Worm (Caenorhabditis elegans) whole organism, midembryonic: ENCODE data around the gene H03G16.6.

ENCODE experiments used
- T22C8.4 ChIP-seq: fragments of 200-800 bp; sonication (Bioruptor generic); IDR thresholded peaks from 2 replicates; pipeline ENCODE4 v1.3.6; 2022; ENCODE audit warnings: missing genetic modification characterization, missing compliant biosample characterization
- cog-1 ChIP-seq: sonication (generic microtip); optimal IDR thresholded peaks from 2 replicates; lab custom pipeline; 2016; ENCODE audit warnings: missing genetic modification characterization, missing compliant biosample characterization
- flt-1 ChIP-seq: fragments of 200-800 bp; sonication (Bioruptor generic); IDR thresholded peaks from 2 replicates; pipeline ENCODE4 v1.3.6; 2022; ENCODE audit warnings: missing genetic modification characterization, missing compliant biosample characterization
- klf-2 ChIP-seq: fragments of 200-800 bp; sonication (Bioruptor generic); conservative IDR thresholded peaks from 2 replicates; pipeline ENCODE4 v1.3.6; 2022; ENCODE audit warnings: missing genetic modification reagents, missing genetic modification characterization, missing compliant biosample characterization
- med-1 ChIP-seq: sonication (generic microtip); optimal IDR thresholded peaks from 2 replicates; lab custom pipeline; 2017; ENCODE audit warnings: missing genetic modification characterization, mild to moderate bottlenecking, missing compliant biosample characterization, antibody characterized with exemption, missing genetic modification reagents; ENCODE audit not compliant: insufficient read depth
- ref-1 ChIP-seq: fragments of 200-800 bp; sonication (Bioruptor generic); conservative IDR thresholded peaks from 2 replicates; pipeline ENCODE4 v1.3.6; 2022; ENCODE audit warnings: missing genetic modification reagents, missing genetic modification characterization, missing compliant biosample characterization
- tab-1 ChIP-seq: fragments of 200-800 bp; sonication (Bioruptor generic); IDR thresholded peaks from 2 replicates; pipeline ENCODE4 v1.3.6; 2022; ENCODE audit warnings: missing genetic modification characterization, missing compliant biosample characterization
- ztf-23 ChIP-seq: fragments of 200-800 bp; sonication (Bioruptor generic); IDR thresholded peaks from 2 replicates; pipeline ENCODE4 v1.3.6; 2022; ENCODE audit warnings: missing genetic modification reagents, missing genetic modification characterization, missing compliant biosample characterization
- ztf-29 ChIP-seq: fragments of 200-800 bp; sonication (Bioruptor generic); IDR thresholded peaks from 2 replicates; pipeline ENCODE4 v1.3.6; 2022; ENCODE audit warnings: missing genetic modification reagents, missing genetic modification characterization, missing compliant biosample characterization

H03G16.6 gene

DNA sequence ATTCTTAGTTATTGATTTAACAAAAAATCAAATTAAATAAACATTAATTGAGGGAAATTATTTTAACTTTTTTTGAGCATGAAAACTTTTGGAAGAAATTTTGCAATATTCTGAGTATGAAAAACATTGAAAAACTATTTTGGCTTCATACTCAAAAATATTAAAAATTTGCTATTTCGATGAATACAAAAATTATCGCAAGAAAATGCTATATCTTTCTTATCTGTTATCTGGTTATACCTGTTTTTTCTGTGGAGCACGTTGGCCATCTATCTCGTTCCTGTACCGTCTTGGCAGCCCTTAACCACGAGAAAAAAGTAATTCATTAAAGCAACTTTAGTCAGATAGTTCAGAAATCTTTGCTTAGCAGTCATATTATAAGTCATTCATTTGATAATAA lies 5.4 kb downstream of the H03G16.6 start:
- TF ChIP-seq flt-1 (no peak), klf-2 (no peak), med-1 (GFP tag; lab: Kevin White, UChicago) (no peak), tab-1 (GFP tag; lab: Robert Waterston, UW) (no peak), ref-1 (GFP tag; lab: Robert Waterston, UW) (no peak), ztf-29 (GFP tag; lab: Robert Waterston, UW) (no peak)

DNA sequence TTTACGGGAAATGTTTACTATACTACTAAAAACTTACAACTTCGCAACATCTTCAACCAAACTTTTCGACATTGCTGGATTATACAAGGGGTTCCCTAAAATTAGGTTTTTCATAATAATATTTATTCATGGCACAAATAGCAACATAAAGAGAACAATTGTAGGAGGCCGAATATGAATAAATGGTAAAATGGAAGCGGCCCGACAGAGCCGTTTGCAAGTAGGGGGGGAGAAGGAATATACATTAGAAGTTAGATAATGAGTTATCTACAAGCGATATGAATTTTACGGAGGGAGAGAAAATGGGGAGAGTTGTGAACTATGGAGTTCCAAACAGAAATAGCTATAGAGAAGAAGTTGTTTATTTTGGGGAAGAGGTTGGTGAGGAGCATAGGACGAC lies 7.8 kb downstream of the H03G16.6 start, which contains the start of gene fbxa-96:
Gene fbxa-96, minus strand, starts transcription at position 101 of the 400 bp plus-strand sequence.
- no peak for TF ChIP-seq T22C8.4 (GFP tag; lab: Robert Waterston, UW)
- no peak for TF ChIP-seq med-1 (GFP tag; lab: Kevin White, UChicago)
- no peak for TF ChIP-seq flt-1
- TF ChIP-seq ztf-23: no peak
- TF ChIP-seq klf-2: no peak
- no peak for TF ChIP-seq ref-1 (GFP tag; lab: Robert Waterston, UW)

DNA sequence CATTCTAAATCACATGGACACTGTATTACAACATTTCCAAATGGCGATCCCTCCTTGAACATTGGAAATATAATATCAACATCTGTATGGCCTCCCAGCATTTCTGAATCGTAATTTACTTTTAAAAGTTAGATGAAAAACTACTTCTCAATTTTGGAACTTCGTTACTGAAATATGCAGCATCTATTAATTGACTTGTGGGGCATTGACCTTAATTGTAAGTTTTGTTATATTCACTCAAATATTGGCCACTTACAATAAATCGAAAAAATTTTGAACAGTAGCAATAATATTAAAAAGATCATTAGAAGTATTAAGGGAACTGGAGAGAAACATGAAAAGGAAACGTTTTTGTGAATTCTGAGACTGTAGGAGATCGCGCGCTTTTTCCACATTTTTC lies 16.8 kb downstream of the H03G16.6 start, which contains the start of gene mam-6:
Gene mam-6, minus strand, starts transcription at position 101 of the 400 bp plus-strand sequence.
- TF ChIP-seq T22C8.4 (GFP tag; lab: Robert Waterston, UW) (no peak), tab-1 (GFP tag; lab: Robert Waterston, UW) (no peak), flt-1 (no peak), klf-2 (no peak), cog-1 (no peak), ztf-23 (no peak), ztf-29 (GFP tag; lab: Robert Waterston, UW) (no peak), med-1 (GFP tag; lab: Kevin White, UChicago) (no peak), ref-1 (GFP tag; lab: Robert Waterston, UW) (no peak)

DNA sequence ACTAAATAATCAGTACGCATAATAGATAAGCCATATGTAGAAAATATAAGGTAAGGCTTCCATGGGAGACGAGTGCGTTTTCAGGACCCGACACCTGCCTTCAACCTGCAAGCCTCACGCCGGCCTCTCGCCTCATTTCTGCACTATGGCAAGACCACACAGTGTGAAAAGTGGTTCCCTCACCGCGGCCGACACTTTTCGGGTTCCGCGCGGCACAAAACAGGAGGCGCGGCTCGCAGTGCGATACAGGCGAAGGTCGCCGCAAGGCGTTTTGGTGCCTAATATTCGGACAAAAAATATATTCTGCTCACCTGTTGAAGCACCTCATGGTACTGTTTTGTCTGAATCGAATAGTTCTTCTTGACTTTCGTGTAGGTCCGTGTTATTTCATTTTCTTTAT lies 17.7 kb downstream of the H03G16.6 start:
- no peak for TF ChIP-seq ztf-29 (GFP tag; lab: Robert Waterston, UW)
- TF ChIP-seq cog-1: no peak
- TF ChIP-seq ztf-23: no peak
- no peak for TF ChIP-seq med-1 (GFP tag; lab: Kevin White, UChicago)
- TF ChIP-seq flt-1: no peak
- no peak for TF ChIP-seq T22C8.4 (GFP tag; lab: Robert Waterston, UW)
- TF ChIP-seq ref-1 (GFP tag; lab: Robert Waterston, UW): no peak
- no peak for TF ChIP-seq tab-1 (GFP tag; lab: Robert Waterston, UW)
- TF ChIP-seq klf-2: no peak

- TF ChIP-seq ztf-23: no peak
- no peak for TF ChIP-seq cog-1
- TF ChIP-seq flt-1: no peak
- TF ChIP-seq tab-1 (GFP tag; lab: Robert Waterston, UW): no peak
- no peak for TF ChIP-seq T22C8.4 (GFP tag; lab: Robert Waterston, UW)
- no peak for TF ChIP-seq ztf-29 (GFP tag; lab: Robert Waterston, UW)
- TF ChIP-seq ref-1 (GFP tag; lab: Robert Waterston, UW): no peak
- no peak for TF ChIP-seq med-1 (GFP tag; lab: Kevin White, UChicago)
- no peak for TF ChIP-seq klf-2
Measured at ce11 chrX:15072877-15073276, 20.4 kb downstream of the H03G16.6 start.

DNA sequence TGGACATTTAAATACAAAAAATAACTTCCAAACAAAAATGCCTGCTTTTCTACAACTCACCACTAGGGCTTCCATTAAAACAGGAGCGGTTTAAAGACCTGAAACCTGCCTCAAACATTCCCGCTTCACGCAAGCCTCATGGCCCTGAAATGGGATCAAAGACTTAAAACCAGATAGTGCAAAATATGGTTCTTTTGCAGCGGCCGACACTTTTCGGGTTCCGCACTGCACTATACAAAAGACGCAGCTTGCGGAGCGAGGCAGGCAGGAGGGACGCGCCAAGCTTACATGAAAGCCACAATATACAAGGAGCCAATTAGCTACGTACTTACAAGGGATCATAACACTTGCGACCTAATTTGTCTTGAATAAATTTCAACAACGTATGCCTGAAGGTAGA lies 21.0 kb downstream of the H03G16.6 start:
- TF ChIP-seq ztf-23 (no peak), ref-1 (GFP tag; lab: Robert Waterston, UW) (no peak), klf-2 (no peak), T22C8.4 (GFP tag; lab: Robert Waterston, UW) (no peak), cog-1 (no peak), tab-1 (GFP tag; lab: Robert Waterston, UW) (no peak), flt-1 (no peak), med-1 (GFP tag; lab: Kevin White, UChicago) (no peak), ztf-29 (GFP tag; lab: Robert Waterston, UW) (no peak)

DNA sequence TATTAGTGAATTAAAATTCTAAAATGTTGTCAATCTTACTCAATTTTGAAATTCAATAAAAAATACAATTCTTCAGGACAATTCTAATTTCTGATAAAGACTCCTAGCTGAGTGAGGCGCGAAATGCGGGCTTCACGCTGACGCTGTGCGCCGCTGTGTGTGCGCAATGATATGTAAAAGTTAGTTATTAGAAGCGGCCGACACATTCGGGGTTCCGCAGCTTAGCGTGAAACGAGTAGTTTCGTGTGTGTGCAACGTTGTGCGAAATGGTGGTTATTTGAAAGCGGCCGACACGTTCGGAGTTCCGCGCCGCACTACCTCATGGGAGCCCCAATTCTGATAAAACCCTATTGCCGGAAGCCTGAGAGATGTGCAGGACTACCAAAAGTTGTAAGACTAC lies 22.7 kb downstream of the H03G16.6 start:
- no peak for TF ChIP-seq cog-1
- no peak for TF ChIP-seq ztf-29 (GFP tag; lab: Robert Waterston, UW)
- no peak for TF ChIP-seq tab-1 (GFP tag; lab: Robert Waterston, UW)
- TF ChIP-seq klf-2: no peak
- TF ChIP-seq ref-1 (GFP tag; lab: Robert Waterston, UW): no peak
- TF ChIP-seq med-1 (GFP tag; lab: Kevin White, UChicago): no peak
- TF ChIP-seq ztf-23: no peak
- TF ChIP-seq flt-1: no peak
- no peak for TF ChIP-seq T22C8.4 (GFP tag; lab: Robert Waterston, UW)

ce11 chrX:15076042-15076565 lies 23.6 kb downstream of the H03G16.6 start, which contains the start of the genes H40L08.3 and H40L08.9:
Gene H40L08.3 (minus strand): TSS chrX:15076092.
Gene H40L08.9 (minus strand): TSS chrX:15076480.
- TF ChIP-seq klf-2: no peak
- TF ChIP-seq ref-1 (GFP tag; lab: Robert Waterston, UW): no peak
- TF ChIP-seq med-1 (GFP tag; lab: Kevin White, UChicago): no peak
- no peak for TF ChIP-seq ztf-29 (GFP tag; lab: Robert Waterston, UW)
- no peak for TF ChIP-seq T22C8.4 (GFP tag; lab: Robert Waterston, UW)
- TF ChIP-seq ztf-23: no peak
- no peak for TF ChIP-seq tab-1 (GFP tag; lab: Robert Waterston, UW)
- TF ChIP-seq flt-1: no peak
- TF ChIP-seq cog-1: no peak

DNA sequence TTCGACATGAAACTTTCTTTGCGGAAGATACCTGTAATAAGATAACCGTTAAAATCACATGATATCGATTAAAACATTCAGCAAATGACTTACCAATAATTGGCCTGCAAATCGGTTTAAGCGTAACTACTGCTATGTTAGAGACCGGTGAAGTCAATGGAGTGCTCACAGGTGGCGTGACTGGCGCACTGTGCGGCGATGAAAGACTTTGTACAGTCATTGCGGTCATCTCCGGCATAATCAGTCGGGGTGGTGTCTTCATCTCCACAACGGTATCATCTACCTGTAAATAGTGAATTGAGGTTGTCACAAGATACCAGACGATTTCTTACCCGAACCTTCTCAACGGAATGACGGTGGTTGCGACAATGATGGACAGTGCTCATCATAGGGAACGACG lies 24.4 kb downstream of the H03G16.6 start:
- TF ChIP-seq med-1 (GFP tag; lab: Kevin White, UChicago): no peak
- TF ChIP-seq tab-1 (GFP tag; lab: Robert Waterston, UW): no peak
- no peak for TF ChIP-seq ref-1 (GFP tag; lab: Robert Waterston, UW)
- TF ChIP-seq ztf-23: no peak
- no peak for TF ChIP-seq T22C8.4 (GFP tag; lab: Robert Waterston, UW)
- TF ChIP-seq cog-1: no peak
- TF ChIP-seq flt-1: no peak
- no peak for TF ChIP-seq klf-2
- TF ChIP-seq ztf-29 (GFP tag; lab: Robert Waterston, UW): no peak
